Worm (Caenorhabditis elegans) whole organism, mixed stage, embryonic: ENCODE data around the gene scl-1.

Experiments
- cnd-1 ChIP-seq: fragments of 200-800 bp; sonication (Bioruptor generic); optimal IDR thresholded peaks from 2 replicates; lab custom pipeline; 2018; ENCODE audit warnings: mild to moderate bottlenecking, missing genetic modification characterization, missing compliant biosample characterization
- elt-3 ChIP-seq: fragments of 150-350 bp; optimal IDR thresholded peaks from 2 replicates; lab custom pipeline; 2014; ENCODE audit warnings: missing biosample characterization, missing genetic modification characterization
- ham-2 ChIP-seq: fragments of 200-800 bp; sonication (Bioruptor generic); optimal IDR thresholded peaks from 2 replicates; lab custom pipeline; 2018; ENCODE audit warnings: mild to moderate bottlenecking, missing genetic modification characterization, missing compliant biosample characterization
- nhr-237 ChIP-seq: fragments of 150-350 bp; optimal IDR thresholded peaks from 2 replicates; lab custom pipeline; 2014; ENCODE audit warnings: missing biosample characterization, missing genetic modification characterization
- pha-4 ChIP-seq: fragments of 150-350 bp; optimal IDR thresholded peaks from 2 replicates; lab custom pipeline; 2018; ENCODE audit warnings: missing biosample characterization, missing genetic modification reagents, missing genetic modification characterization
- snpc-4 ChIP-seq: fragments of 150-350 bp; optimal IDR thresholded peaks from 2 replicates; lab custom pipeline; 2014; ENCODE audit warnings: missing biosample characterization, missing genetic modification characterization
- tbx-8 ChIP-seq: fragments of 200-800 bp; sonication (Bioruptor generic); optimal IDR thresholded peaks from 2 replicates; lab custom pipeline; 2018; ENCODE audit warnings: mild to moderate bottlenecking, missing genetic modification characterization, moderate library complexity, missing compliant biosample characterization
- unc-39 ChIP-seq: fragments of 150-350 bp; optimal IDR thresholded peaks from 2 replicates; lab custom pipeline; 2014; ENCODE audit warnings: missing biosample characterization, missing genetic modification characterization
- unc-62 ChIP-seq: fragments of 150-350 bp; optimal IDR thresholded peaks from 2 replicates; lab custom pipeline; 2014; ENCODE audit warnings: missing biosample characterization, missing genetic modification reagents, missing genetic modification characterization
- ztf-11 ChIP-seq: fragments of 150-350 bp; optimal IDR thresholded peaks from 2 replicates; lab custom pipeline; 2014; ENCODE audit warnings: missing biosample characterization, missing genetic modification characterization

DNA sequence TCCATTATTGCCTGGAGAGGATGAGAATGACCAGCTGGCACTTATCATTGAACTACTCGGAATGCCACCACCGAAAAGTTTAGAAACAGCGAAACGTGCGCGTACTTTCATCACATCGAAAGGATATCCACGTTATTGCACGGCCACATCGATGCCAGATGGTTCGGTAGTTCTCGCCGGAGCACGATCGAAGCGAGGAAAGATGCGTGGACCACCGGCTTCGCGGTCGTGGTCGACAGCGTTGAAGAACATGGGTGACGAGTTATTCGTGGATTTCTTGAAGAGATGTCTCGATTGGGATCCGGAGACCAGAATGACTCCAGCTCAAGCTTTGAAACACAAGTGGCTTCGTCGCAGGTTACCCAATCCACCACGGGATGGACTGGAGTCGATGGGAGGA, 22.6 kb upstream of the scl-1 start:
- no peak for TF ChIP-seq snpc-4 (tag; lab: Kevin White, UChicago)
- no peak for TF ChIP-seq unc-39 (tag; lab: Kevin White, UChicago)
- TF ChIP-seq cnd-1 = no peak
- no peak for TF ChIP-seq tbx-8 (GFP tag; lab: Kevin White, UChicago)
- no peak for TF ChIP-seq ham-2 (GFP tag; lab: Kevin White, UChicago)
- TF ChIP-seq pha-4 (tag; lab: Kevin White, UChicago) = no peak
- TF ChIP-seq elt-3 (tag; lab: Kevin White, UChicago) = no peak
- no peak for TF ChIP-seq nhr-237 (tag; lab: Kevin White, UChicago)
- no peak for TF ChIP-seq ztf-11
- no peak for TF ChIP-seq unc-62 (GFP tag; lab: Kevin White, UChicago)
